Fruit fly (Drosophila melanogaster) whole organism, adult: Measurements from ENCODE around the gene CG42674.

Source experiments
- CG11617 ChIP-seq: fragments of 200-800 bp; sonication (Bioruptor generic); optimal IDR thresholded peaks from 2 replicates; lab custom pipeline; 2017; ENCODE audit warnings: mild to moderate bottlenecking, missing biosample characterization, missing genetic modification reagents, missing genetic modification characterization
- CG12768 ChIP-seq: fragments of 200-800 bp; sonication (Bioruptor generic); optimal IDR thresholded peaks from 2 replicates; lab custom pipeline; 2017; ENCODE audit warnings: missing biosample characterization, missing genetic modification characterization, mild to moderate bottlenecking, moderate library complexity, missing genetic modification reagents
- CG7045 ChIP-seq: fragments of 200-800 bp; sonication (Bioruptor generic); optimal IDR thresholded peaks from 2 replicates; lab custom pipeline; 2017; ENCODE audit warnings: missing biosample characterization, mild to moderate bottlenecking, missing genetic modification characterization
- CG7101 ChIP-seq: fragments of 200-800 bp; sonication (Bioruptor generic); optimal IDR thresholded peaks from 2 replicates; lab custom pipeline; 2018; ENCODE audit warnings: missing biosample characterization, mild to moderate bottlenecking, missing genetic modification characterization, moderate library complexity
- Clk ChIP-seq: fragments of 200-800 bp; sonication (Bioruptor generic); optimal IDR thresholded peaks from 2 replicates; lab custom pipeline; 2017; ENCODE audit warnings: missing biosample characterization, missing genetic modification characterization
- Hr96 ChIP-seq: fragments of 200-800 bp; sonication (Bioruptor generic); optimal IDR thresholded peaks from 2 replicates; lab custom pipeline; 2016; ENCODE audit warnings: missing biosample characterization, missing genetic modification characterization
- cnc ChIP-seq, 2 experiments: fragments of >200 bp; optimal IDR thresholded peaks; 2 replicates each; lab custom pipeline; 2017
- kay ChIP-seq: fragments of 200-800 bp; sonication (Bioruptor generic); peaks from one replicate; lab custom pipeline; 2016; ENCODE audit warnings: missing biosample characterization, missing genetic modification characterization, borderline replicate concordance
- tj ChIP-seq: fragments of 200-800 bp; sonication (Bioruptor generic); optimal IDR thresholded peaks from 3 replicates; lab custom pipeline; 2017; ENCODE audit warnings: missing biosample characterization, mild to moderate bottlenecking, missing genetic modification characterization, moderate library complexity
- toe ChIP-seq: fragments of 200-800 bp; sonication (Bioruptor generic); optimal IDR thresholded peaks from 2 replicates; lab custom pipeline; 2016; ENCODE audit warnings: missing biosample characterization, missing genetic modification characterization

DNA sequence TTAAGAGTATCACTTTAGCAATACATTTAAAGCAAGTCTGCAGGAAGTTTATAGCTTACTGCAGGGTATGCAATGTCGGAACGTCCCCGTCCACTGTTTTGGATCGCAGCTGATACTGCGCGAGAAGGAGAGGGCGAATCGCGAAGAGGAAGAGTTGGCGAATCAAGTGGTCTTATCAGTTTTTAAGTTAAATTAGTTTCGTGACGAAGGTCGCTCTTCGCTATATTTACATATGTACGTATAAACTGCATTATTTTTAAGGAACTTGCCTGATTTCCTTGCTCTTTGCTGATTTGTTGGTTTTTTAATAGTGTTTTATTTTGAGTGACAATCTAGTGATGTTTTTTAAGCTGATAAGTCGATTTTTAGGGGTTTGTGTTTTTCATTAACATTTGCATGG, 904 bp downstream of the CG42674 start:
- TF ChIP-seq Hr96 (GFP tag; lab: Kevin White, UChicago) (no peak), kay (GFP tag; lab: Kevin White, UChicago) (no peak), tj (GFP tag; lab: Kevin White, UChicago) (no peak), Clk (GFP tag; lab: Kevin White, UChicago) (no peak), toe (no peak), CG12768 (GFP tag; lab: Kevin White, UChicago) (no peak), cnc (optimal IDR thresholded peaks at IDR 0.05; lab: Kevin White, UChicago) (no peak), CG7101 (tag; lab: Kevin White, UChicago) (no peak), CG11617 (GFP tag; lab: Kevin White, UChicago) (no peak), CG7045 (GFP tag; lab: Kevin White, UChicago) (no peak)
